Fruit fly (Drosophila melanogaster) whole organism, embryonic: ENCODE results near the gene CG32202.
A peak's percentile ranks its signal among the peaks of the same experiment; 100 is the strongest.

ENCODE experiments used
- CG1024 ChIP-seq: fragments of 200-800 bp; sonication (Bioruptor generic); IDR thresholded peaks from 2 replicates; pipeline ENCODE4 v1.3.6; 2022; ENCODE audit warnings: missing biosample characterization, missing genetic modification characterization
- CG10274 ChIP-seq: fragments of 200-800 bp; sonication (Bioruptor generic); optimal IDR thresholded peaks from 3 replicates; lab custom pipeline; 2017; ENCODE audit warnings: missing biosample characterization, mild to moderate bottlenecking, missing genetic modification characterization
- CG10366 ChIP-seq: fragments of 200-800 bp; sonication (Bioruptor generic); IDR thresholded peaks from 2 replicates; pipeline ENCODE4 v1.3.6; 2022; ENCODE audit warnings: missing biosample characterization, missing genetic modification characterization
- CG12299 ChIP-seq: fragments of 200-800 bp; sonication (Bioruptor generic); optimal IDR thresholded peaks from 2 replicates; lab custom pipeline; 2018; ENCODE audit warnings: missing biosample characterization, mild to moderate bottlenecking, missing genetic modification characterization
- CG1233 ChIP-seq: fragments of 200-800 bp; sonication (Bioruptor generic); optimal IDR thresholded peaks from 4 replicates; lab custom pipeline; 2018; ENCODE audit warnings: missing biosample characterization, mild to moderate bottlenecking, missing genetic modification characterization
- CG13624 ChIP-seq: fragments of 200-800 bp; sonication (Bioruptor generic); optimal IDR thresholded peaks from 2 replicates; lab custom pipeline; 2016; ENCODE audit warnings: missing biosample characterization, missing genetic modification characterization
- CG14441 ChIP-seq: fragments of 200-800 bp; sonication (Bioruptor generic); IDR thresholded peaks from 2 replicates; pipeline ENCODE4 v1.3.6; 2022; ENCODE audit warnings: missing biosample characterization, missing genetic modification characterization
- CG15696 ChIP-seq: fragments of 200-800 bp; sonication (Bioruptor generic); optimal IDR thresholded peaks from 2 replicates; lab custom pipeline; 2019; ENCODE audit warnings: missing biosample characterization, mild to moderate bottlenecking, missing genetic modification characterization, moderate library complexity
- CG18262 ChIP-seq: fragments of 200-800 bp; optimal IDR thresholded peaks from 3 replicates; lab custom pipeline; 2019; ENCODE audit warnings: missing biosample characterization, mild to moderate bottlenecking, missing genetic modification characterization, moderate library complexity
- CG2678 ChIP-seq: fragments of 200-800 bp; sonication (Bioruptor generic); optimal IDR thresholded peaks from 3 replicates; lab custom pipeline; 2019; ENCODE audit warnings: missing biosample characterization, mild to moderate bottlenecking, missing genetic modification characterization, moderate library complexity
- CG30403 ChIP-seq: fragments of 200-800 bp; sonication (Bioruptor generic); optimal IDR thresholded peaks from 3 replicates; lab custom pipeline; 2016; ENCODE audit warnings: missing biosample characterization, missing genetic modification characterization
- CG31224 ChIP-seq: fragments of 200-800 bp; sonication (Bioruptor generic); IDR thresholded peaks from 2 replicates; pipeline ENCODE4 v1.3.6; 2022; ENCODE audit warnings: missing biosample characterization, missing genetic modification characterization
- CG3163 ChIP-seq: fragments of 200-800 bp; sonication (Bioruptor generic); optimal IDR thresholded peaks from 3 replicates; lab custom pipeline; 2016; ENCODE audit warnings: missing biosample characterization, missing genetic modification characterization
- CG33557 ChIP-seq: fragments of 200-800 bp; sonication (Bioruptor generic); optimal IDR thresholded peaks from 2 replicates; lab custom pipeline; 2019; ENCODE audit warnings: missing biosample characterization, mild to moderate bottlenecking, missing genetic modification characterization, moderate library complexity
- CG3726 ChIP-seq: fragments of 200-800 bp; sonication (Bioruptor generic); IDR thresholded peaks from 3 replicates; pipeline ENCODE4, ENCODE4 v1.3.6; 2022; ENCODE audit warnings: missing biosample characterization, missing genetic modification characterization
- CG3838 ChIP-seq: fragments of 200-800 bp; sonication (Bioruptor generic); optimal IDR thresholded peaks from 3 replicates; lab custom pipeline; 2016; ENCODE audit warnings: missing biosample characterization, missing genetic modification characterization
- CG4282 ChIP-seq: fragments of 200-800 bp; sonication (Bioruptor generic); optimal IDR thresholded peaks from 2 replicates; lab custom pipeline; 2016; ENCODE audit warnings: missing biosample characterization, missing genetic modification characterization
- CG4730 ChIP-seq: fragments of 200-800 bp; sonication (Bioruptor generic); IDR thresholded peaks from 2 replicates; pipeline ENCODE4 v1.3.6; 2022; ENCODE audit warnings: missing biosample characterization, missing genetic modification characterization
- CG7745 ChIP-seq: fragments of 200-800 bp; sonication (Bioruptor generic); optimal IDR thresholded peaks from 2 replicates; lab custom pipeline; 2018; ENCODE audit warnings: missing biosample characterization, mild to moderate bottlenecking, missing genetic modification characterization, moderate library complexity
- CG7987 ChIP-seq: fragments of 200-800 bp; sonication (Bioruptor generic); optimal IDR thresholded peaks from 2 replicates; lab custom pipeline; 2018; ENCODE audit warnings: missing biosample characterization, mild to moderate bottlenecking, missing genetic modification characterization, moderate library complexity
- CG8281 ChIP-seq: fragments of 200-800 bp; sonication (Bioruptor generic); optimal IDR thresholded peaks from 2 replicates; lab custom pipeline; 2018; ENCODE audit warnings: missing biosample characterization, mild to moderate bottlenecking, missing genetic modification characterization, moderate library complexity
- CG8359 ChIP-seq: fragments of 200-800 bp; sonication (Bioruptor generic); optimal IDR thresholded peaks from 2 replicates; lab custom pipeline; 2017; ENCODE audit warnings: missing biosample characterization, mild to moderate bottlenecking, missing genetic modification characterization, borderline replicate concordance
- CG8478 ChIP-seq: fragments of >200 bp; optimal IDR thresholded peaks from 2 replicates; lab custom pipeline; 2018
- CkIIα-i1 ChIP-seq: fragments of 200-800 bp; sonication (Bioruptor generic); IDR thresholded peaks from 2 replicates; pipeline ENCODE4 v1.3.6; 2022; ENCODE audit warnings: missing biosample characterization, missing genetic modification characterization
- D ChIP-seq, 2 experiments: fragments of 200-800 bp in 1 of 2; fragments of >200 bp in 1 of 2; sonication (Bioruptor generic) in 1 of 2; optimal IDR thresholded peaks; 2 replicates in 1 of 2; 3 replicates in 1 of 2; lab custom pipeline; 2017; ENCODE audit warnings: mild to moderate bottlenecking in 1 of 2, missing biosample characterization in 1 of 2, missing genetic modification characterization in 1 of 2, missing genetic modification reagents in 1 of 2
- Dll ChIP-seq: fragments of 200-800 bp; sonication (Bioruptor generic); IDR thresholded peaks from 4 replicates; pipeline ENCODE4 v1.3.6; 2022; ENCODE audit warnings: missing biosample characterization, missing genetic modification characterization; ENCODE audit not compliant: partially characterized antibody
- ERR ChIP-seq: fragments of 200-800 bp; sonication (Bioruptor generic); optimal IDR thresholded peaks from 2 replicates; lab custom pipeline; 2016; ENCODE audit warnings: missing biosample characterization, missing genetic modification characterization
- HHEX ChIP-seq: fragments of 200-800 bp; sonication (Bioruptor generic); optimal IDR thresholded peaks from 3 replicates; lab custom pipeline; 2017; ENCODE audit warnings: missing biosample characterization, mild to moderate bottlenecking, missing genetic modification characterization, missing genetic modification reagents
- MBD-R2 ChIP-seq: fragments of 200-800 bp; sonication (Bioruptor generic); IDR thresholded peaks from 2 replicates; pipeline ENCODE4 v1.3.6; 2022; ENCODE audit warnings: missing biosample characterization, missing genetic modification characterization
- MESR4 ChIP-seq: fragments of 200-800 bp; sonication (Bioruptor generic); optimal IDR thresholded peaks from 2 replicates; lab custom pipeline; 2018; ENCODE audit warnings: missing biosample characterization, mild to moderate bottlenecking, missing genetic modification characterization, moderate library complexity
- NC2α ChIP-seq: fragments of 200-800 bp; sonication (Bioruptor generic); optimal IDR thresholded peaks from 2 replicates; lab custom pipeline; 2016; ENCODE audit warnings: missing biosample characterization, missing genetic modification characterization
- NK7.1 ChIP-seq: fragments of 200-800 bp; sonication (Bioruptor generic); optimal IDR thresholded peaks from 3 replicates; lab custom pipeline; 2016; ENCODE audit warnings: missing biosample characterization, missing genetic modification characterization
- Neu2 ChIP-seq: fragments of 200-800 bp; sonication (Bioruptor generic); optimal IDR thresholded peaks from 3 replicates; lab custom pipeline; 2016; ENCODE audit warnings: missing biosample characterization, missing genetic modification characterization, borderline replicate concordance
- Scr ChIP-seq: fragments of 200-800 bp; sonication (Bioruptor generic); IDR thresholded peaks from 2 replicates; pipeline ENCODE4 v1.3.6; 2022; ENCODE audit warnings: missing biosample characterization, missing genetic modification characterization; ENCODE audit not compliant: partially characterized antibody
- amos ChIP-seq: fragments of 200-800 bp; sonication (Bioruptor generic); IDR thresholded peaks from 2 replicates; pipeline ENCODE4 v1.3.6; 2022; ENCODE audit warnings: missing biosample characterization, missing genetic modification characterization; ENCODE audit not compliant: partially characterized antibody
- btn ChIP-seq: fragments of 200-800 bp; sonication (Bioruptor generic); optimal IDR thresholded peaks from 2 replicates; lab custom pipeline; 2016; ENCODE audit warnings: missing biosample characterization, missing genetic modification characterization
- cas ChIP-seq: fragments of 200-800 bp; sonication (Bioruptor generic); IDR thresholded peaks from 2 replicates; pipeline ENCODE4 v1.3.6; 2022; ENCODE audit warnings: missing biosample characterization, missing genetic modification characterization
- cwo ChIP-seq: fragments of 200-800 bp; sonication (Bioruptor generic); optimal IDR thresholded peaks from 3 replicates; lab custom pipeline; 2017; ENCODE audit warnings: missing biosample characterization, missing genetic modification characterization, mild to moderate bottlenecking, moderate library complexity, missing genetic modification reagents
- gce ChIP-seq: fragments of 200-800 bp; sonication (Bioruptor generic); IDR thresholded peaks from 3 replicates; pipeline ENCODE4 v1.3.6; 2022; ENCODE audit warnings: missing biosample characterization, missing genetic modification characterization
- gfzf ChIP-seq: fragments of 200-800 bp; sonication (Bioruptor generic); optimal IDR thresholded peaks from 2 replicates; lab custom pipeline; 2016; ENCODE audit warnings: missing biosample characterization, mild to moderate bottlenecking, missing genetic modification characterization, moderate library complexity
- gro ChIP-seq: fragments of 200-800 bp; sonication (Bioruptor generic); optimal IDR thresholded peaks from 2 replicates; lab custom pipeline; 2016; ENCODE audit warnings: missing biosample characterization, missing genetic modification characterization
- gsb-n ChIP-seq: fragments of 200-800 bp; sonication (Bioruptor generic); optimal IDR thresholded peaks from 3 replicates; lab custom pipeline; 2018; ENCODE audit warnings: missing biosample characterization, mild to moderate bottlenecking, missing genetic modification characterization
- inv ChIP-seq: fragments of 200-800 bp; sonication (Bioruptor generic); IDR thresholded peaks from 2 replicates; pipeline ENCODE4 v1.3.6; 2022; ENCODE audit warnings: missing biosample characterization, missing genetic modification characterization; ENCODE audit not compliant: partially characterized antibody
- lola ChIP-seq, 3 experiments: fragments of >200 bp in 2 of 3; fragments of 200-800 bp in 1 of 3; sonication (Bioruptor generic) in 1 of 3; optimal IDR thresholded peaks; 2 replicates each; lab custom pipeline; 2017 to 2019; ENCODE audit warnings: missing biosample characterization in 3 of 3, missing genetic modification characterization in 3 of 3, mild to moderate bottlenecking in 1 of 3, moderate library complexity in 1 of 3
- luna ChIP-seq: fragments of 200-800 bp; sonication (Bioruptor generic); optimal IDR thresholded peaks from 2 replicates; lab custom pipeline; 2016; ENCODE audit warnings: missing biosample characterization, missing genetic modification characterization
- sd ChIP-seq: fragments of 200-800 bp; sonication (Bioruptor generic); optimal IDR thresholded peaks from 3 replicates; lab custom pipeline; 2018; ENCODE audit warnings: missing biosample characterization, mild to moderate bottlenecking, missing genetic modification characterization, moderate library complexity
- sna ChIP-seq: fragments of 200-800 bp; sonication (Bioruptor generic); IDR thresholded peaks from 2 replicates; pipeline ENCODE4 v1.3.6; 2022; ENCODE audit warnings: missing biosample characterization, missing genetic modification characterization; ENCODE audit not compliant: partially characterized antibody
- stc ChIP-seq: fragments of 200-800 bp; sonication (Bioruptor generic); IDR thresholded peaks from 2 replicates; pipeline ENCODE4 v1.3.6; 2022; ENCODE audit warnings: missing biosample characterization, missing genetic modification characterization
- trh ChIP-seq: fragments of 200-800 bp; sonication (Bioruptor generic); optimal IDR thresholded peaks from 2 replicates; lab custom pipeline; 2016; ENCODE audit warnings: missing biosample characterization, missing genetic modification characterization
- usp ChIP-seq: fragments of >200 bp; optimal IDR thresholded peaks from 2 replicates; lab custom pipeline; 2017; ENCODE audit warnings: missing biosample characterization, missing genetic modification characterization
- wek ChIP-seq: fragments of 200-800 bp; sonication (Bioruptor generic); optimal IDR thresholded peaks from 3 replicates; lab custom pipeline; 2018; ENCODE audit warnings: missing biosample characterization, mild to moderate bottlenecking, missing genetic modification characterization, moderate library complexity

The CG32202 gene

dm6 chr3L:18683846-18684245 is 1.9 kb downstream of the CG32202 start, which contains the start of gene Chmp1:
Gene Chmp1, minus strand, starts transcription at chr3L:18684061.
- TF ChIP-seq CG7745 (tag; lab: Kevin White, UChicago) (no peak), MESR4 (GFP tag; lab: Kevin White, UChicago) (peak; percentile 90), CG31224 (GFP tag; lab: Robert Waterston, UW) (no peak), gro (GFP tag; lab: Kevin White, UChicago) (no peak), CG14441 (GFP tag; lab: Robert Waterston, UW) (no peak), CG7987 (no peak), CG15696 (tag; lab: Kevin White, UChicago) (no peak), lola (GFP tag; optimal IDR thresholded peaks at IDR 0.05; lab: Kevin White, UChicago) (no peak), CG13624 (GFP tag; lab: Kevin White, UChicago) (peak; percentile 8), btn (GFP tag; lab: Kevin White, UChicago) (no peak), CG10274 (GFP tag; lab: Kevin White, UChicago) (no peak), amos (GFP tag; lab: Robert Waterston, UW) (peak; percentile 47), CG18262 (tag; lab: Kevin White, UChicago) (no peak), cas (no peak), Dll (0 out of 4 replicates have a peak, but pooled peaks have one; percentile 12), CG12299 (tag; lab: Kevin White, UChicago) (no peak), CG1024 (no peak), cwo (no peak), NC2α (no peak), luna (no peak), HHEX (GFP tag; lab: Kevin White, UChicago) (no peak), CG8281 (tag; lab: Kevin White, UChicago) (no peak), CG4730 (GFP tag; lab: Robert Waterston, UW) (no peak), CG10366 (no peak), Scr (GFP tag; lab: Robert Waterston, UW) (peak; percentile 36), CG3838 (GFP tag; lab: Kevin White, UChicago) (no peak), gfzf (peak; percentile 63), CG33557 (GFP tag; lab: Kevin White, UChicago) (no peak), stc (GFP tag; lab: Robert Waterston, UW) (no peak), gsb-n (tag; lab: Kevin White, UChicago) (no peak), gce (GFP tag; lab: Robert Waterston, UW) (no peak), sd (tag; lab: Kevin White, UChicago) (no peak), CG2678 (tag; lab: Kevin White, UChicago) (no peak), NK7.1 (GFP tag; lab: Kevin White, UChicago) (no peak), CG3163 (GFP tag; lab: Kevin White, UChicago) (no peak), sna (no peak), MBD-R2 (GFP tag; lab: Robert Waterston, UW) (peak; percentile 45; the same call in 1 of the 2 replicates), CG4282 (GFP tag; lab: Kevin White, UChicago) (no peak), trh (GFP tag; lab: Kevin White, UChicago) (no peak), wek (no peak), CG1233 (GFP tag; lab: Kevin White, UChicago) (no peak), Neu2 (GFP tag; lab: Kevin White, UChicago) (no peak), CkIIα-i1 (GFP tag; lab: Robert Waterston, UW) (no peak), CG8359 (GFP tag; lab: Kevin White, UChicago) (no peak), usp (GFP tag; lab: Kevin White, UChicago) (no peak), inv (GFP tag; lab: Robert Waterston, UW) (no peak), CG8478 (lab: Kevin White, UChicago) (no peak), CG30403 (GFP tag; lab: Kevin White, UChicago) (no peak), CG3726 (no peak), ERR (no peak), D (optimal IDR thresholded peaks at IDR 0.05; lab: Kevin White, UChicago) (no peak), D (GFP tag; optimal IDR thresholded peaks at IDR 0.05; lab: Kevin White, UChicago) (no peak)
